Worm (Caenorhabditis elegans): ENCODE data around the gene nlp-25.

DNA sequence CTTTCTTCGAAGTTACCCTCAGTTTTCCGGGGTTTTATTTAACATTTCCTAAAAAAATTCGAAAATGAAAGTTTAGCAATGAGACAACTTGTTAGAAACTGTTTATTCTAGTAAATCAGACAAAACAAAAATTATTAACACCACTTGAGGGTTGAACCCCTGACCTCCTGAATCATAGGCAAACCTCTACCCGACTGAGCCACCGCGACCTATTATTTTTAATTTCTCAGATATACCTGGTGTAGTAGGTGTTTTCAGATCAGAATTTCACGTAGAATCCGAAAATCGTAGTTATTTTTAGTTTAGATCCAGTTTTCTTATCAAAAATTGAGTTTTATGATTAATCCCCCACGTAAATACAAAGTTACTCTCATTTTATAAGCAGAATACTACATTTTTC lies 35.9 kb upstream of the nlp-25 start:
- TF ChIP-seq him-1 (tag; optimal IDR thresholded peaks at IDR 0.05) (no peak), W03F9.2 (tag; optimal IDR thresholded peaks at IDR 0.05) (no peak)

Measured in whole organism, L4/young adult.